Worm (Caenorhabditis elegans): ENCODE results near the gene tth-1.

DNA sequence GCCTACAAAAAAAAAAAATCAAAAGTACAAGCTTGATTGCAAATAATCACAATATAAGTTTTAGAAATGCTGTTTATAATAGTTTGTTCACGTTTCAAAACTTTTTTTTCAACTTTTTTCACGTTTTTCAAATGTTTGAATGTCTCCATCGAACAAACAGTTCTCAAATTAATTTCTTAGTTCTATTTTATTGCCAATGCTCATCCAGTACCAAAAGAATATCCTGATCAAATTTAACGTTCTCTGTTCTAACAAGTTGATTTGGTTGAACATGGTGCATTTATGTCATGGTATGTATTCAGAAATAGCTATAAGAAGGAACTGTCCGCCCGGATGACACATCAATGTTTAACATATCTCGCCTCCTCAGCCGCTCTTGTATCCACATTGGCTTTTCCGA lies 8.8 kb upstream of the tth-1 start, which contains the start of gene kin-9:
- TF ChIP-seq lsy-2 (tag; optimal IDR thresholded peaks at IDR 0.05) (no peak), nhr-6 (tag; optimal IDR thresholded peaks at IDR 0.05) (no peak)

Data from whole organism, L2 larva.